Worm (Caenorhabditis elegans): ENCODE measurements around the gene try-3.

DNA sequence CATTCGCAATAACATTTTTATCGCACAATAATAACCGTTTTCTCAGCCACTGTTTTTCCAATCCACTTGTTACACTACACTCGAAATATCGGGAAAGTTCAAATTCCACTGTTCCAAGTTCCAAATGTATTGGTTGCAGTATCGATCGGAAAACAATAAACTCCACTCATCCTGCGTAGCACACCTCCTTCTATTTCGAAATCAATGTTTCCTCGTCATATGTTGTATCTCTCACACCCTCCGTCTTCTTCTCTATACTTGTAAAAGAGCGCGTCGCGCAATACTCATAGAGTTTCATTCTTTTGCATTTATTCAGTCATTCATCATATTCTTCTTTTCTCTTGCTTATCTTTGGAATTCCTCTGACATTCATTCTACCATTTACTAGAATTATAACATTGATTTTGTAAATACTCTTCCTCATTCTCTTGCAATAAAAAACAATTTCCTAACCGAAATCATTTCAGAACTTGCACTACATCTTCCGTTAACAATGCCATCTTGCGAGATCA, 44.3 kb downstream of the try-3 start, which contains the start of gene sup-36:
- TF ChIP-seq pqm-1 (tag; optimal IDR thresholded peaks at IDR 0.05) (no peak), pha-4 (tag; optimal IDR thresholded peaks at IDR 0.05) (no peak), zip-5 (tag; optimal IDR thresholded peaks at IDR 0.05) (no peak), ets-4 (tag; optimal IDR thresholded peaks at IDR 0.05) (no peak), tbx-2 (tag; optimal IDR thresholded peaks at IDR 0.05) (no peak), elt-2 (tag; optimal IDR thresholded peaks at IDR 0.05) (no peak), syd-9 (tag; optimal IDR thresholded peaks at IDR 0.05) (no peak), T23F11.4 (GFP tag; optimal IDR thresholded peaks at IDR 0.05) (no peak), ceh-19 (GFP tag; optimal IDR thresholded peaks at IDR 0.05) (no peak), dve-1 (tag; optimal IDR thresholded peaks at IDR 0.05) (no peak), unc-55 (GFP tag; optimal IDR thresholded peaks at IDR 0.05) (no peak), ama-1 (optimal IDR thresholded peaks at IDR 0.05) (no peak)

All from whole organism, late embryonic.